Fruit fly (Drosophila melanogaster): ENCODE measurements around the gene CG31140.

dm6 chr3R:23924200-23924599, 38.8 kb upstream of the CG31140 start, which contains the start of gene Ndc1:
- no peak for TF ChIP-seq Rel (GFP tag; optimal IDR thresholded peaks at IDR 0.05)
- TF ChIP-seq Rel (tag; optimal IDR thresholded peaks at IDR 0.05): no peak
- no peak for TF ChIP-seq psq (GFP tag; optimal IDR thresholded peaks at IDR 0.05)
- no peak for TF ChIP-seq usp (GFP tag; optimal IDR thresholded peaks at IDR 0.05)
- no peak for TF ChIP-seq woc (GFP tag; optimal IDR thresholded peaks at IDR 0.05)
- no peak for TF ChIP-seq pan (optimal IDR thresholded peaks at IDR 0.05)
